Worm (Caenorhabditis elegans) whole organism, L1 larva: ENCODE measurements around the gene R05D8.9.

ENCODE experiments used
- C04F5.9 ChIP-seq: sonication (generic microtip); optimal IDR thresholded peaks from 2 replicates; lab custom pipeline; 2016; ENCODE audit warnings: missing genetic modification characterization, missing compliant biosample characterization
- ama-1 ChIP-seq: fragments of 150-350 bp; optimal IDR thresholded peaks from 2 replicates; lab custom pipeline; 2014
- ceh-63 ChIP-seq: fragments of 200-800 bp; sonication (Bioruptor generic); optimal IDR thresholded peaks from 2 replicates; lab custom pipeline; 2018; ENCODE audit warnings: mild to moderate bottlenecking, missing genetic modification characterization, missing compliant biosample characterization
- ceh-90 ChIP-seq: sonication (generic microtip); optimal IDR thresholded peaks from 2 replicates; lab custom pipeline; 2016; ENCODE audit warnings: missing genetic modification characterization, missing compliant biosample characterization
- ces-1 ChIP-seq: fragments of 150-350 bp; optimal IDR thresholded peaks from 2 replicates; lab custom pipeline; 2014; ENCODE audit warnings: missing biosample characterization, missing genetic modification reagents, missing genetic modification characterization
- efl-1 ChIP-seq, 4 experiments: fragments of 150-350 bp; optimal IDR thresholded peaks in 3 of 4; peaks in 1 of 4; 1 replicate in 1 of 4; 2 replicates in 3 of 4; lab custom pipeline; 2014; ENCODE audit warnings: missing biosample characterization in 2 of 4, missing genetic modification characterization in 2 of 4, missing genetic modification reagents in 2 of 4
- efl-3 ChIP-seq: fragments of 200-800 bp; sonication (Bioruptor generic); optimal IDR thresholded peaks from 2 replicates; lab custom pipeline; 2018; ENCODE audit warnings: mild to moderate bottlenecking, missing genetic modification characterization, missing compliant biosample characterization
- egl-27 ChIP-seq, 2 experiments: fragments of 150-350 bp in 1 of 2; sonication (generic microtip); optimal IDR thresholded peaks; 3 replicates each; lab custom pipeline; 2017 to 2018; ENCODE audit warnings: missing biosample characterization in 2 of 2, missing genetic modification characterization in 2 of 2, missing genetic modification reagents in 2 of 2
- elt-2 ChIP-seq: sonication (generic microtip); optimal IDR thresholded peaks from 2 replicates; lab custom pipeline; 2016; ENCODE audit warnings: missing genetic modification characterization, mild to moderate bottlenecking, inconsistent platforms, missing compliant biosample characterization, missing genetic modification reagents
- elt-3 ChIP-seq, 6 experiments: fragments of 150-350 bp in 1 of 6; sonication (generic microtip); optimal IDR thresholded peaks; 2 replicates each; lab custom pipeline; 2017 to 2018; ENCODE audit warnings: missing biosample characterization in 6 of 6, missing genetic modification characterization in 6 of 6, inconsistent platforms in 1 of 6
- fkh-10 ChIP-seq: sonication (generic microtip); optimal IDR thresholded peaks from 2 replicates; lab custom pipeline; 2017; ENCODE audit warnings: missing biosample characterization, missing genetic modification reagents, missing genetic modification characterization
- fkh-8 ChIP-seq: sonication (generic microtip); optimal IDR thresholded peaks from 2 replicates; lab custom pipeline; 2016; ENCODE audit warnings: mild to moderate bottlenecking, missing genetic modification characterization, missing compliant biosample characterization
- grh-1 ChIP-seq: fragments of 200-800 bp; sonication (Bioruptor generic); IDR thresholded peaks from 2 replicates; pipeline ENCODE4 v1.3.6; 2022; ENCODE audit warnings: missing genetic modification reagents, missing genetic modification characterization, missing compliant biosample characterization
- hlh-4 ChIP-seq: sonication (generic microtip); optimal IDR thresholded peaks from 2 replicates; lab custom pipeline; 2016; ENCODE audit warnings: mild to moderate bottlenecking, missing genetic modification characterization, missing compliant biosample characterization
- hpl-2 ChIP-seq: fragments of 150-350 bp; optimal IDR thresholded peaks from 2 replicates; lab custom pipeline; 2014; ENCODE audit warnings: missing biosample characterization, missing genetic modification reagents, missing genetic modification characterization
- jun-1 ChIP-seq: fragments of 150-350 bp; optimal IDR thresholded peaks from 2 replicates; lab custom pipeline; 2014; ENCODE audit warnings: missing biosample characterization, missing genetic modification reagents, missing genetic modification characterization
- lin-35 ChIP-seq, 2 experiments: fragments of 150-350 bp; optimal IDR thresholded peaks; 2 replicates each; lab custom pipeline; 2014; ENCODE audit warnings: missing biosample characterization in 2 of 2, missing genetic modification characterization in 2 of 2, missing genetic modification reagents in 2 of 2
- lin-39 ChIP-seq: fragments of 150-350 bp; optimal IDR thresholded peaks from 2 replicates; lab custom pipeline; 2014; ENCODE audit warnings: missing biosample characterization, missing genetic modification reagents, missing genetic modification characterization
- lir-3 ChIP-seq: sonication (generic microtip); optimal IDR thresholded peaks from 2 replicates; lab custom pipeline; 2016; ENCODE audit warnings: mild to moderate bottlenecking, missing genetic modification characterization, moderate library complexity, missing compliant biosample characterization; ENCODE audit not compliant: poor library complexity
- nhr-20 ChIP-seq: sonication (generic microtip); optimal IDR thresholded peaks from 2 replicates; lab custom pipeline; 2016; ENCODE audit warnings: mild to moderate bottlenecking, missing genetic modification characterization, missing compliant biosample characterization
- nhr-237 ChIP-seq: fragments of 150-350 bp; optimal IDR thresholded peaks from 2 replicates; lab custom pipeline; 2014; ENCODE audit warnings: missing biosample characterization, missing genetic modification characterization
- nhr-71 ChIP-seq: sonication (generic microtip); optimal IDR thresholded peaks from 2 replicates; lab custom pipeline; 2016; ENCODE audit warnings: mild to moderate bottlenecking, missing genetic modification characterization, moderate library complexity, missing compliant biosample characterization
- nhr-77 ChIP-seq: fragments of 150-350 bp; optimal IDR thresholded peaks from 2 replicates; lab custom pipeline; 2014; ENCODE audit warnings: missing biosample characterization, missing genetic modification characterization
- nhr-84 ChIP-seq: sonication (generic microtip); optimal IDR thresholded peaks from 2 replicates; lab custom pipeline; 2017; ENCODE audit warnings: missing biosample characterization, missing genetic modification characterization
- nhr-85 ChIP-seq: sonication (generic microtip); peaks from one replicate; lab custom pipeline; 2016; ENCODE audit warnings: missing genetic modification characterization, inconsistent platforms, missing compliant biosample characterization
- pag-3 ChIP-seq: sonication (generic microtip); optimal IDR thresholded peaks from 2 replicates; lab custom pipeline; 2017; ENCODE audit warnings: missing genetic modification characterization, mild to moderate bottlenecking, missing compliant biosample characterization, antibody characterized with exemption, borderline replicate concordance; ENCODE audit not compliant: insufficient read depth
- rnt-1 ChIP-seq: sonication (generic microtip); optimal IDR thresholded peaks from 2 replicates; lab custom pipeline; 2016; ENCODE audit warnings: mild to moderate bottlenecking, missing genetic modification characterization, moderate library complexity, missing compliant biosample characterization
- skn-1 ChIP-seq: fragments of 150-350 bp; optimal IDR thresholded peaks from 2 replicates; lab custom pipeline; 2014; ENCODE audit warnings: missing biosample characterization, missing genetic modification characterization
- sox-4 ChIP-seq: sonication (generic microtip); optimal IDR thresholded peaks from 2 replicates; lab custom pipeline; 2016; ENCODE audit warnings: missing genetic modification characterization, missing compliant biosample characterization
- tbx-2 ChIP-seq: sonication (generic microtip); optimal IDR thresholded peaks from 2 replicates; lab custom pipeline; 2016; ENCODE audit warnings: missing genetic modification characterization, missing compliant biosample characterization
- tlp-1 ChIP-seq: fragments of 150-350 bp; optimal IDR thresholded peaks from 2 replicates; lab custom pipeline; 2014; ENCODE audit warnings: missing biosample characterization, missing genetic modification characterization
- vab-15 ChIP-seq: sonication (generic microtip); optimal IDR thresholded peaks from 2 replicates; lab custom pipeline; 2017; ENCODE audit warnings: missing genotype, mild to moderate bottlenecking, missing genetic modification characterization, missing compliant biosample characterization
- xbp-1 ChIP-seq: sonication (generic microtip); optimal IDR thresholded peaks from 2 replicates; lab custom pipeline; 2016; ENCODE audit warnings: missing genetic modification characterization, missing compliant biosample characterization
- zag-1 ChIP-seq: fragments of 150-350 bp; optimal IDR thresholded peaks from 2 replicates; lab custom pipeline; 2014; ENCODE audit warnings: missing biosample characterization, missing genetic modification characterization

The R05D8.9 gene

DNA sequence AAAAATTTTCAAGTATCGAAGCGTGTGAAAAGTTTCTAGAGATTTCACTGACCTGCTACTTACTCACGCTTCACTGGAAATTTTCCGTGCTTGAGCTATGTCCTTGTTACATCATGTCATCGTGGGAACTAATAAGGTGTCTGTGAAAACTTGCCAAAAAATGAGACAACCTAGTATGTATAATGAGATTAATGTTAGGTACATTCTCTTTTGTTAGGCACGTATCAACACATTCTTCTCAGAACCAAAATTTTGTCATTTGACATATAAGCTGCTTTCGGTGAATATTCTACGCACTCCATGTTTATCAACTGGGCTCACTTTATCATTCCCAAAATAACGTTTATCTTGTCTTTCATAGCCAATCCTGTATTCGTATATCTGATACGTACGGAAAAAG, 6.7 kb upstream of the R05D8.9 start, which contains the start of gene srj-18:
TSS of gene srj-18 (plus strand) at position 301 of the 400 bp plus-strand sequence.
- TF ChIP-seq grh-1: no peak
- peak; percentile 59 for TF ChIP-seq fkh-8 (tag; lab: Kevin White, UChicago)
- TF ChIP-seq, all 84 proteins: peak for 1

ce11 chrV:2771560-2771959, 4.2 kb upstream of the R05D8.9 start, which contains the start of gene srh-56:
TSS of gene srh-56 (plus strand) at chrV:2771860.
- TF ChIP-seq fkh-10 (no peak), ceh-63 (no peak), efl-1 (optimal IDR thresholded peaks at IDR 0.05; lab: Kevin White, UChicago) (no peak), efl-1 (GFP tag; optimal IDR thresholded peaks at IDR 0.05 in 1 of 2; lab: Kevin White, UChicago) (no peak), jun-1 (tag; lab: Kevin White, UChicago) (no peak), ces-1 (GFP tag; lab: Kevin White, UChicago) (no peak), lin-39 (tag; lab: Kevin White, UChicago) (no peak), tbx-2 (tag; lab: Kevin White, UChicago) (no peak), sox-4 (tag; lab: Kevin White, UChicago) (no peak), nhr-237 (tag; lab: Kevin White, UChicago) (no peak), xbp-1 (tag; lab: Kevin White, UChicago) (no peak), nhr-71 (tag; lab: Kevin White, UChicago) (no peak), ama-1 (no peak), elt-2 (tag; lab: Kevin White, UChicago) (no peak), nhr-77 (no peak), egl-27 (tag; optimal IDR thresholded peaks at IDR 0.05; lab: Kevin White, UChicago) (no peak), efl-3 (GFP tag; lab: Kevin White, UChicago) (no peak), zag-1 (tag; lab: Kevin White, UChicago) (no peak), elt-3 (tag; optimal IDR thresholded peaks at IDR 0.05; lab: Kevin White, UChicago) (no peak), lir-3 (no peak), vab-15 (tag; lab: Kevin White, UChicago) (no peak)

DNA sequence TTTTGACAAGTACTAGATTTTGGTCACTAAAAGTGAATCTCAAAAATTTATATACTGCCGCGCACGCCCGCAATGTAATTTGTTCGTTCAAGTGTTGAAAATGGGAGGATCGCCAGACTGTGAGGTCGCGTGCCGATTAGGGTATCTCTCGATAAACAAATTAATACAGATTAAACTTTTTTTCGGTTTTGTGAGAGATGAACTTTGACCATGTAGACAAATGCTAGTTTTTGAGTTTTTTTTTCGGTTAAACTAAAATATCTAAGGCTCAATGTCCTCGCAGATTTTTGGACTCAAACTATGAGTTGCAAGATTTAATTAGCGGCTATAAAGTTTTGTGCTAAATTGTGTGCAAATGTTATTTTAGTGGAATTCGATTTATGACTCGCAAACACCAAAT, 2.4 kb upstream of the R05D8.9 start, which contains the start of gene dhs-15:
TSS of gene dhs-15 (minus strand) at position 101 of the 400 bp plus-strand sequence.
- TF ChIP-seq hlh-4 (tag; lab: Kevin White, UChicago) (no peak), efl-3 (GFP tag; lab: Kevin White, UChicago) (no peak), nhr-84 (tag; lab: Kevin White, UChicago) (no peak), rnt-1 (tag; lab: Kevin White, UChicago) (no peak), hpl-2 (GFP tag; lab: Kevin White, UChicago) (no peak), nhr-85 (tag; lab: Kevin White, UChicago) (peak; percentile 64), pag-3 (tag; lab: Kevin White, UChicago) (no peak)
- TF ChIP-seq, all 84 proteins: peak for 1

ce11 chrV:2765052-2765451, 2.3 kb downstream of the R05D8.9 start, which contains the start of gene dhs-14:
TSS of gene dhs-14 (minus strand) at chrV:2765200.
- TF ChIP-seq egl-27 (tag; optimal IDR thresholded peaks at IDR 0.05; lab: Kevin White, UChicago) (no peak), nhr-77 (no peak), grh-1 (no peak), lin-35 (GFP tag; optimal IDR thresholded peaks at IDR 0.05; lab: Kevin White, UChicago) (peak in 1 of 2 experiments; percentile 21), elt-2 (tag; lab: Kevin White, UChicago) (peak; percentile 71), tlp-1 (tag; lab: Kevin White, UChicago) (no peak), C04F5.9 (tag; lab: Kevin White, UChicago) (no peak)
- TF ChIP-seq, all 84 proteins: peak for 2

- TF ChIP-seq efl-3 (GFP tag; lab: Kevin White, UChicago) (no peak), lir-3 (no peak), skn-1 (peak; percentile 32), nhr-20 (tag; lab: Kevin White, UChicago) (peak; percentile 57), ceh-90 (no peak), efl-1 (optimal IDR thresholded peaks at IDR 0.05; lab: Kevin White, UChicago) (no peak), efl-1 (GFP tag; optimal IDR thresholded peaks at IDR 0.05 in 1 of 2; lab: Kevin White, UChicago) (no peak), nhr-237 (tag; lab: Kevin White, UChicago) (no peak), lin-39 (tag; lab: Kevin White, UChicago) (no peak)
Observed at ce11 chrV:2763105-2763504, 4.3 kb downstream of the R05D8.9 start, which contains the start of gene R05D8.7. TSS of gene R05D8.7 (minus strand) at chrV:2763208.
